Worm (Caenorhabditis elegans): ENCODE results near the gene acl-12.

acl-12 gene

DNA sequence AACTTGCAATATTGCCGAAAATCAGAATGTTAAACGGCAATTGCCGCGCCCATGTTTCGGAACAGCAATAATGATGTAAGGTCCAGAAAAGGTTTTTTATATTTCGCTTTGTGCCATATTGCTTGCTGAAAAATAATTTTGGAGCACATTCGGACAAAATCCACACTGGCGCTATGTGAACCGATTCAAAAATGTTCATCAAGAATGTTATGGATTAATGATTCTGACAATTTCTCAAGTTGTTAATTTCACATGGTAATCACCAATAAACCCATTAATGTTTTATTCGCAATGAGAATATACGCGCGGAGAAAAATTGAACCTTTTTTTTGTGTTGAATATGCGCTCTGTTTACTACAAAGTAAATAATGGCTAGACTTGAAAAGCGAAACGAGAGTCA is 37.8 kb downstream of the acl-12 start:
- TF ChIP-seq pros-1 (tag; optimal IDR thresholded peaks at IDR 0.05) = no peak
- TF ChIP-seq ceh-9 (tag; optimal IDR thresholded peaks at IDR 0.05) = no peak
- no peak for TF ChIP-seq tbx-7 (tag; optimal IDR thresholded peaks at IDR 0.05)
- no peak for TF ChIP-seq eyg-1 (tag; optimal IDR thresholded peaks at IDR 0.05)
- no peak for TF ChIP-seq madf-2 (tag; optimal IDR thresholded peaks at IDR 0.05)

DNA sequence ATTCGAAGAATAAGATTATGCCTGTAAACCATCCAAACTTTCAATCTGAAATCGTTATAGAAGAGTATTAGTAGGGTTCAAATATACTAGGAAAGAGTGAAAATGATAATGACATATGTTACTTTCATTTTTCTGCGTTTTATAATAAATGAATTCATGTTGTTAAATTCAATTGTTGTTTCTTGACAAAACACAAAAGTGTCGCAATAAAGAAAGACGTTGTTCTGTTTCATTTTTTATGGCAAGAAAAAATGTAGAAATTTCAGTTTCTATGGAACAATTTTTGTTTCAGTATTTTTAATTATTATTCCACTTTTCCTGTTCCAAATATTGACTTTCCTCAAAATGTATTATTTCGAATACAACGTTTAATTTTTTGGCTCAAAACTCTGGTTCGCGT is 41.6 kb downstream of the acl-12 start, which contains the start of gene C10A4.4:
C10A4.4 (plus strand) TSS at position 301 of the 400 bp plus-strand sequence.
- no peak for TF ChIP-seq dmd-4 (tag; optimal IDR thresholded peaks at IDR 0.05; ENCODE audit: borderline replicate concordance)
- no peak for TF ChIP-seq hlh-8 (tag; optimal IDR thresholded peaks at IDR 0.05)
- TF ChIP-seq lin-11 (tag; optimal IDR thresholded peaks at IDR 0.05) = no peak
- no peak for TF ChIP-seq pha-4 (tag; optimal IDR thresholded peaks at IDR 0.05)
- no peak for TF ChIP-seq eyg-1 (tag; optimal IDR thresholded peaks at IDR 0.05)
- TF ChIP-seq hlh-6 (tag; optimal IDR thresholded peaks at IDR 0.05) = no peak
- TF ChIP-seq dve-1 (tag; optimal IDR thresholded peaks at IDR 0.05) = no peak
- TF ChIP-seq F13H6.1 (tag; optimal IDR thresholded peaks at IDR 0.05) = no peak
- no peak for TF ChIP-seq elt-4 (tag; optimal IDR thresholded peaks at IDR 0.05)
- TF ChIP-seq ets-4 (tag; optimal IDR thresholded peaks at IDR 0.05) = no peak
- TF ChIP-seq tbx-2 (tag; optimal IDR thresholded peaks at IDR 0.05) = no peak
- TF ChIP-seq lim-6 (tag; optimal IDR thresholded peaks at IDR 0.05) = no peak
- TF ChIP-seq unc-42 (tag; optimal IDR thresholded peaks at IDR 0.05) = no peak
- no peak for TF ChIP-seq pha-2 (tag; optimal IDR thresholded peaks at IDR 0.05)
- TF ChIP-seq fkh-6 (tag; optimal IDR thresholded peaks at IDR 0.05) = no peak
- no peak for TF ChIP-seq hlh-13 (GFP tag; optimal IDR thresholded peaks at IDR 0.05)

DNA sequence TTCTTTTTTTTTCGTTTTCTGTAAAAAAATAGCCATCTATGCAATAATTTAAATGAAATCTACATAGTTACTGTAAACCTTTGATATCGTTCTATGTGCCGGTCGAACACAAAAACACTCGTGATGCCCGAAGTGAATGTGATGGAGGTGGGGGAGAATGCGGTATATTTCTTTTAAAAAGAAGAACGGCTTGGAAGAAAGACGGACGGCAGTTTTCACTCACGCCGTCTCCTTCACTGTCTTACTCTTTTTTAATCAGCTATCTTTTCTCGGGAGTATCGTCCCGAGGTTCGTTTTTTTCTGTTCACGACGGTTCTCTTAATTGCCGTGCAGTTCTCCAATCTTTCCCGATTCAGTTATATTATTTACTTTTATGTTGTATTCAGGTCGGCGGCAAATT is 43.8 kb downstream of the acl-12 start, which contains the start of gene C10A4.10:
C10A4.10 (plus strand) TSS at position 301 of the 400 bp plus-strand sequence.
- no peak for TF ChIP-seq elt-2 (tag; optimal IDR thresholded peaks at IDR 0.05)
- TF ChIP-seq lin-11 (tag; optimal IDR thresholded peaks at IDR 0.05) = no peak
- no peak for TF ChIP-seq ztf-16 (tag; optimal IDR thresholded peaks at IDR 0.05)
- TF ChIP-seq pha-2 (tag; optimal IDR thresholded peaks at IDR 0.05) = no peak
- TF ChIP-seq elt-4 (tag; optimal IDR thresholded peaks at IDR 0.05) = no peak

DNA sequence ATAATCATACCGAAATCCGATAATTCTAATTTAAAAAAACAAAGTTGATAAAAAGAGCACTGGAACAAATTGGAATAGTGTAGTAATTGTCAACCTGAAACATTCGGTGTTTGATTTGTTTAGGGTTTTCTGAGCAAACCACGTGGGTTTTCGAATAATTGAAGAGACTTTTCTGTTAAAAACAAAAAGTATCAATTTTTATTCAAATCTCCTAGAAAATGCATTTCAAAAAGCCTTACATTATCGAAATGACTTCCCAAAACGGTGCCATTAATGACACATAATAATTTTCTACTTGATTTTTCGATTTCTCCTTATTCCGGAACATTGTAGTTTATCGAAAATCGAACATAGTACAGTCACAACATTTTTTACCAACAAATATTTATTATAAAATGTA is 44.4 kb downstream of the acl-12 start, which contains the start of gene C10A4.13:
C10A4.13 (minus strand) TSS at position 101 of the 400 bp plus-strand sequence.
- no peak for TF ChIP-seq nhr-232 (tag; optimal IDR thresholded peaks at IDR 0.05)
- no peak for TF ChIP-seq hlh-8 (tag; optimal IDR thresholded peaks at IDR 0.05)
- TF ChIP-seq ceh-14 (tag; optimal IDR thresholded peaks at IDR 0.05) = no peak
- no peak for TF ChIP-seq tbx-7 (tag; optimal IDR thresholded peaks at IDR 0.05)
- no peak for TF ChIP-seq Y22D7AL.16 (tag; optimal IDR thresholded peaks at IDR 0.05)
- TF ChIP-seq dmd-4 (tag; optimal IDR thresholded peaks at IDR 0.05; ENCODE audit: borderline replicate concordance) = no peak
- TF ChIP-seq ceh-2 (tag; optimal IDR thresholded peaks at IDR 0.05) = no peak
- TF ChIP-seq eyg-1 (tag; optimal IDR thresholded peaks at IDR 0.05) = no peak

DNA sequence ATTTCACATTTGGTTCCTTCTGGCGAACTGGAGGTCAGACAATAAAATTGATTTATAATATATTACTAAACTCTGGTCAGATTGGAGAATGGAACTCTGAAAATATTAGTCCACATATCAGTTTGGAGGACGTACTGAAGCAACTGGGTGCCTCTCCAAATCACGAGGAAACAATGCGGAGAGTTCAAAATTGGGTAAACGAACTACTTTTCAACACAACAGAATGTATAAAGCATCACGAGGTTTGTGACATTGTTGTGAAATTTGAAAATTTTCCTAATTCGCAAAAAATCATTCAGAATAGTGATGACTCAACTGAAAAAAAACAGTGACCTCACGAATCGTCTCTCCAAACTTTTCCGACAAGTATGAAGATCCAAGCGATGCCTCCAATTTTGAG is 49.2 kb downstream of the acl-12 start, which contains the start of gene gad-2:
gad-2 (plus strand) TSS at position 301 of the 400 bp plus-strand sequence.
- TF ChIP-seq dmd-4 (tag; optimal IDR thresholded peaks at IDR 0.05; ENCODE audit: borderline replicate concordance) = no peak

DNA sequence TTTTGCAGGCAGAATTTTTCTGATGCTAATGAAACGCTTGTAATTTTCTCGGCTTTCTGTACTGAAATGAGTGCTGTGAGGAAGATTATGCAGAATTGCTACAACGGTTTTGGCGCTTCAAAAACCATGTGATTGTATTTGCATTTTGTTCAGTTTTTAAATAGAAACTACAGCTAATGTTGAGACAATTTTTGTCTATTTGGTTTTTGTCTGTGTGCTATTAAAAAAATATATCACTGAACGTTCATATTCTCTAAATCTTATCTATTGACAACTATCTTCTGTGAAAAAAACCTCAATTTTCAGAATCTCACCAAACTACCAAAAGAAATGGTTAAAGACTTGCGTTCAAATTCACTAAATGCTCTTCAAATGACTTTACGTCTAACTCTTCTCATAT is 52.1 kb downstream of the acl-12 start, which contains the start of gene C10A4.6:
C10A4.6 (plus strand) TSS at position 301 of the 400 bp plus-strand sequence.
- TF ChIP-seq pha-2 (tag; optimal IDR thresholded peaks at IDR 0.05) (no peak), ceh-22 (tag; optimal IDR thresholded peaks at IDR 0.05) (no peak), syd-9 (tag; optimal IDR thresholded peaks at IDR 0.05) (no peak), ceh-34 (tag; optimal IDR thresholded peaks at IDR 0.05) (no peak), fkh-10 (GFP tag; optimal IDR thresholded peaks at IDR 0.05) (no peak), hlh-8 (tag; optimal IDR thresholded peaks at IDR 0.05) (no peak), madf-2 (tag; optimal IDR thresholded peaks at IDR 0.05) (no peak), ama-1 (optimal IDR thresholded peaks at IDR 0.05) (no peak), fax-1 (tag; optimal IDR thresholded peaks at IDR 0.05) (no peak), T23F11.4 (GFP tag; optimal IDR thresholded peaks at IDR 0.05) (no peak), tbx-7 (tag; optimal IDR thresholded peaks at IDR 0.05) (no peak), lin-11 (tag; optimal IDR thresholded peaks at IDR 0.05) (no peak), unc-86 (tag; optimal IDR thresholded peaks at IDR 0.05) (no peak)
